Fruit fly (Drosophila melanogaster) whole organism, prepupa: ENCODE measurements around the gene yellow-e2.

ENCODE experiments used
- CG10669 ChIP-seq: fragments of 200-800 bp; sonication (Bioruptor generic); optimal IDR thresholded peaks from 3 replicates; lab custom pipeline; 2018; ENCODE audit warnings: missing biosample characterization, mild to moderate bottlenecking, missing genetic modification characterization, moderate library complexity
- CG11294 ChIP-seq: fragments of 200-800 bp; sonication (Bioruptor generic); IDR thresholded peaks from 2 replicates; pipeline ENCODE4 v1.3.6; 2022; ENCODE audit warnings: missing biosample characterization, missing genetic modification characterization
- CG6854 ChIP-seq: fragments of 200-800 bp; sonication (Bioruptor generic); optimal IDR thresholded peaks from 2 replicates; lab custom pipeline; 2017; ENCODE audit warnings: missing biosample characterization, mild to moderate bottlenecking, missing genetic modification characterization
- CG8119 ChIP-seq: fragments of 200-800 bp; sonication (Bioruptor generic); IDR thresholded peaks from 3 replicates; pipeline ENCODE4 v1.3.6; 2022; ENCODE audit warnings: missing biosample characterization, missing genetic modification characterization
- eg ChIP-seq: fragments of 200-800 bp; sonication (Bioruptor generic); IDR thresholded peaks from 3 replicates; pipeline ENCODE4 v1.3.6; 2022; ENCODE audit warnings: missing biosample characterization, missing genetic modification characterization
- esn ChIP-seq: fragments of 200-800 bp; sonication (Bioruptor generic); optimal IDR thresholded peaks from 2 replicates; lab custom pipeline; 2016; ENCODE audit warnings: missing biosample characterization, mild to moderate bottlenecking, missing genetic modification characterization, moderate library complexity
- ss ChIP-seq, 2 experiments: fragments of 200-800 bp; sonication (Bioruptor generic); optimal IDR thresholded peaks; 2 replicates in 1 of 2; 3 replicates in 1 of 2; lab custom pipeline; 2017 to 2018; ENCODE audit warnings: mild to moderate bottlenecking in 2 of 2, missing biosample characterization in 2 of 2, missing genetic modification characterization in 2 of 2, moderate library complexity in 1 of 2
- svp ChIP-seq: fragments of 200-800 bp; sonication (Bioruptor generic); peaks from one replicate; lab custom pipeline; 2016; ENCODE audit warnings: missing biosample characterization, missing genetic modification characterization

DNA sequence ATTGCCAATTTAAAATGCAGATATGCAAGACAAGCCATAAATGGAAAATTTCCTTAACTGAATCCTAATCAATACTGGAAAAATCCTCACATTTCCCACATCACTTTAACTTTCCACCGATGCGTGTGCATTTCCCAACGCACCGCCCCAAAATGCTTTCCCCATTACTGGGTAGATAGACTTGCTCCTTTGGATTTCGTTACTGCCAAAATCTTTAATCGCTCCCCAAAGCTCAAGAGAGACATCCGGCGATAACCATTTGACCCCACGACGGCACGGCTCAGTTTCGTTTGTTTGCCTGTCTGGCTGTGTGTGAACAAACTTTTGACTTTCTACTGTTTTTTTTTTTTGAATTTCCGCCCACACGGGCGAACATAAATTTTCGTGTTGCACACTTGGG lies 16.3 kb downstream of the yellow-e2 start:
- TF ChIP-seq eg, result no peak
- TF ChIP-seq esn (GFP tag; lab: Kevin White, UChicago), result no peak
- no peak for TF ChIP-seq CG8119
- no peak for TF ChIP-seq ss (GFP tag; optimal IDR thresholded peaks at IDR 0.05; lab: Kevin White, UChicago)
- TF ChIP-seq CG11294 (GFP tag; lab: Robert Waterston, UW), result no peak
- peak; percentile 96 for TF ChIP-seq svp (GFP tag; lab: Kevin White, UChicago)
- TF ChIP-seq CG10669 (GFP tag; lab: Kevin White, UChicago), result no peak
- TF ChIP-seq CG6854 (GFP tag; lab: Kevin White, UChicago), result no peak
